Fruit fly (Drosophila melanogaster) whole organism, embryonic: ENCODE results near the gene Tg.
A peak's percentile ranks its signal among the peaks of the same experiment; 100 is the strongest.

Experiments
- Awh ChIP-seq: fragments of 200-800 bp; sonication (Bioruptor generic); IDR thresholded peaks from 2 replicates; pipeline ENCODE4, ENCODE4 v1.3.6; 2022; ENCODE audit warnings: missing biosample characterization, missing genetic modification characterization
- B-H1 ChIP-seq: fragments of 200-800 bp; sonication (Bioruptor generic); IDR thresholded peaks from 3 replicates; pipeline ENCODE4 v1.3.6; 2022; ENCODE audit warnings: missing biosample characterization, missing genetic modification characterization
- CG11696 ChIP-seq: fragments of 200-800 bp; sonication (Bioruptor generic); IDR thresholded peaks from 2 replicates; pipeline ENCODE4 v1.3.6; 2022; ENCODE audit warnings: missing biosample characterization, missing genetic modification characterization
- CG12391 ChIP-seq: fragments of 200-800 bp; sonication (Bioruptor generic); optimal IDR thresholded peaks from 3 replicates; lab custom pipeline; 2018; ENCODE audit warnings: missing biosample characterization, mild to moderate bottlenecking, missing genetic modification characterization, moderate library complexity
- CG14014 ChIP-seq: fragments of 200-800 bp; sonication (Bioruptor generic); IDR thresholded peaks from 2 replicates; pipeline ENCODE4 v1.3.6; 2022; ENCODE audit warnings: missing biosample characterization, missing genetic modification characterization
- CG14667 ChIP-seq: fragments of 200-800 bp; sonication (Bioruptor generic); IDR thresholded peaks from 2 replicates; pipeline ENCODE4 v1.3.6; 2022; ENCODE audit warnings: missing biosample characterization, missing genetic modification characterization
- CG15269 ChIP-seq: fragments of 200-800 bp; sonication (Bioruptor generic); optimal IDR thresholded peaks from 2 replicates; lab custom pipeline; 2018; ENCODE audit warnings: missing biosample characterization, mild to moderate bottlenecking, missing genetic modification characterization, moderate library complexity
- CG17186 ChIP-seq: fragments of 200-800 bp; sonication (Bioruptor generic); optimal IDR thresholded peaks from 3 replicates; lab custom pipeline; 2017; ENCODE audit warnings: missing biosample characterization, missing genetic modification reagents, missing genetic modification characterization
- CG17328 ChIP-seq: fragments of 200-800 bp; sonication (Bioruptor generic); IDR thresholded peaks from 2 replicates; pipeline ENCODE4 v1.3.6; 2022; ENCODE audit warnings: missing biosample characterization, missing genetic modification characterization
- CG1792 ChIP-seq: fragments of 200-800 bp; sonication (Bioruptor generic); optimal IDR thresholded peaks from 2 replicates; lab custom pipeline; 2016; ENCODE audit warnings: missing biosample characterization, missing genetic modification characterization
- CG18262 ChIP-seq: fragments of 200-800 bp; optimal IDR thresholded peaks from 3 replicates; lab custom pipeline; 2019; ENCODE audit warnings: missing biosample characterization, mild to moderate bottlenecking, missing genetic modification characterization, moderate library complexity
- CG2199 ChIP-seq: fragments of 200-800 bp; sonication (Bioruptor generic); IDR thresholded peaks from 3 replicates; pipeline ENCODE4 v1.3.6; 2022; ENCODE audit warnings: missing biosample characterization, missing genetic modification characterization
- CG2712 ChIP-seq: fragments of 200-800 bp; optimal IDR thresholded peaks from 3 replicates; lab custom pipeline; 2019; ENCODE audit warnings: missing biosample characterization, mild to moderate bottlenecking, missing genetic modification characterization, moderate library complexity
- CG2889 ChIP-seq: fragments of 200-800 bp; sonication (Bioruptor generic); IDR thresholded peaks from 3 replicates; pipeline ENCODE4 v1.3.6; 2022; ENCODE audit warnings: missing biosample characterization, missing genetic modification characterization
- CG3065 ChIP-seq: fragments of 200-800 bp; sonication (Bioruptor generic); optimal IDR thresholded peaks from 2 replicates; lab custom pipeline; 2016; ENCODE audit warnings: missing biosample characterization, missing genetic modification characterization
- CG31224 ChIP-seq: fragments of 200-800 bp; sonication (Bioruptor generic); IDR thresholded peaks from 2 replicates; pipeline ENCODE4 v1.3.6; 2022; ENCODE audit warnings: missing biosample characterization, missing genetic modification characterization
- CG3163 ChIP-seq: fragments of 200-800 bp; sonication (Bioruptor generic); optimal IDR thresholded peaks from 3 replicates; lab custom pipeline; 2016; ENCODE audit warnings: missing biosample characterization, missing genetic modification characterization
- CG34376 ChIP-seq: fragments of 200-800 bp; sonication (Bioruptor generic); optimal IDR thresholded peaks from 2 replicates; lab custom pipeline; 2018; ENCODE audit warnings: missing biosample characterization, mild to moderate bottlenecking, missing genetic modification characterization
- CG8388 ChIP-seq: fragments of 200-800 bp; sonication (Bioruptor generic); optimal IDR thresholded peaks from 2 replicates; lab custom pipeline; 2019; ENCODE audit warnings: missing biosample characterization, mild to moderate bottlenecking, missing genetic modification characterization, moderate library complexity
- CG9797 ChIP-seq: fragments of 200-800 bp; sonication (Bioruptor generic); optimal IDR thresholded peaks from 3 replicates; lab custom pipeline; 2018; ENCODE audit warnings: missing biosample characterization, mild to moderate bottlenecking, missing genetic modification characterization
- CHES-1-like ChIP-seq: fragments of 200-800 bp; sonication (Bioruptor generic); optimal IDR thresholded peaks from 2 replicates; lab custom pipeline; 2016; ENCODE audit warnings: missing biosample characterization, missing genetic modification characterization
- Dip3 ChIP-seq: fragments of 200-800 bp; sonication (Bioruptor generic); optimal IDR thresholded peaks from 3 replicates; lab custom pipeline; 2016; ENCODE audit warnings: missing biosample characterization, missing genetic modification characterization
- Drgx ChIP-seq: fragments of 200-800 bp; sonication (Bioruptor generic); IDR thresholded peaks from 2 replicates; pipeline ENCODE4 v1.3.6; 2022; ENCODE audit warnings: missing biosample characterization, missing genetic modification characterization
- Fer1 ChIP-seq: fragments of 200-800 bp; sonication (Bioruptor generic); optimal IDR thresholded peaks from 2 replicates; lab custom pipeline; 2017; ENCODE audit warnings: missing biosample characterization, mild to moderate bottlenecking, missing genetic modification characterization
- Mes4 ChIP-seq: fragments of 200-800 bp; sonication (Bioruptor generic); optimal IDR thresholded peaks from 2 replicates; lab custom pipeline; 2016; ENCODE audit warnings: missing biosample characterization, missing genetic modification characterization
- NC2β ChIP-seq: fragments of 200-800 bp; sonication (Bioruptor generic); optimal IDR thresholded peaks from 2 replicates; lab custom pipeline; 2016; ENCODE audit warnings: missing biosample characterization, missing genetic modification characterization
- NFAT ChIP-seq: fragments of 200-800 bp; sonication (Bioruptor generic); IDR thresholded peaks from 2 replicates; pipeline ENCODE4 v1.3.6; 2022; ENCODE audit warnings: missing biosample characterization, missing genetic modification characterization
- Nf-YC ChIP-seq: fragments of 200-800 bp; optimal IDR thresholded peaks from 3 replicates; lab custom pipeline; 2019; ENCODE audit warnings: missing biosample characterization, mild to moderate bottlenecking, missing genetic modification characterization, moderate library complexity
- NfI ChIP-seq: fragments of 200-800 bp; sonication (Bioruptor generic); optimal IDR thresholded peaks from 3 replicates; lab custom pipeline; 2018; ENCODE audit warnings: missing biosample characterization, mild to moderate bottlenecking, missing genetic modification characterization, moderate library complexity
- Optix ChIP-seq: fragments of 200-800 bp; sonication (Bioruptor generic); IDR thresholded peaks from 3 replicates; pipeline ENCODE4 v1.3.6; 2022; ENCODE audit warnings: missing biosample characterization, missing genetic modification characterization
- Scr ChIP-seq: fragments of 200-800 bp; sonication (Bioruptor generic); IDR thresholded peaks from 2 replicates; pipeline ENCODE4 v1.3.6; 2022; ENCODE audit warnings: missing biosample characterization, missing genetic modification characterization; ENCODE audit not compliant: partially characterized antibody
- Spps ChIP-seq: fragments of 200-800 bp; sonication (Bioruptor generic); optimal IDR thresholded peaks from 2 replicates; lab custom pipeline; 2018; ENCODE audit warnings: missing biosample characterization, mild to moderate bottlenecking, missing genetic modification characterization
- Stat92E ChIP-seq, 3 experiments: fragments of >200 bp in 2 of 3; fragments of 200-800 bp in 1 of 3; sonication (Bioruptor generic) in 1 of 3; optimal IDR thresholded peaks; 2 replicates each; lab custom pipeline; 2017 to 2019; ENCODE audit warnings: missing biosample characterization in 3 of 3, missing genetic modification characterization in 3 of 3, mild to moderate bottlenecking in 1 of 3, moderate library complexity in 1 of 3
- YL-1 ChIP-seq: fragments of 200-800 bp; sonication (Bioruptor generic); optimal IDR thresholded peaks from 3 replicates; lab custom pipeline; 2017; ENCODE audit warnings: missing biosample characterization, mild to moderate bottlenecking, missing genetic modification characterization
- bcd ChIP-seq: fragments of 200-800 bp; sonication (Bioruptor generic); optimal IDR thresholded peaks from 2 replicates; lab custom pipeline; 2017; ENCODE audit warnings: missing biosample characterization, mild to moderate bottlenecking, missing genetic modification characterization
- bsh ChIP-seq, 2 experiments: fragments of 200-800 bp; sonication (Bioruptor generic); optimal IDR thresholded peaks; 2 replicates each; lab custom pipeline; 2017 to 2018; ENCODE audit warnings: mild to moderate bottlenecking in 2 of 2, missing biosample characterization in 2 of 2, missing genetic modification characterization in 2 of 2, moderate library complexity in 1 of 2
- caup ChIP-seq: fragments of 200-800 bp; sonication (Bioruptor generic); optimal IDR thresholded peaks from 3 replicates; lab custom pipeline; 2017; ENCODE audit warnings: missing biosample characterization, mild to moderate bottlenecking, missing genetic modification characterization, moderate library complexity; ENCODE audit not compliant: severe bottlenecking
- dysf ChIP-seq: fragments of 200-800 bp; sonication (Bioruptor generic); IDR thresholded peaks from 3 replicates; pipeline ENCODE4 v1.3.6; 2022; ENCODE audit warnings: missing biosample characterization, missing genetic modification characterization
- eve ChIP-seq, 2 experiments: fragments of >200 bp; optimal IDR thresholded peaks; 2 replicates each; lab custom pipeline; 2017; ENCODE audit warnings: missing biosample characterization in 2 of 2, missing genetic modification characterization in 2 of 2
- gcm ChIP-seq: fragments of 200-800 bp; sonication (Bioruptor generic); optimal IDR thresholded peaks from 2 replicates; lab custom pipeline; 2019; ENCODE audit warnings: missing biosample characterization, mild to moderate bottlenecking, missing genetic modification characterization, moderate library complexity
- gsb ChIP-seq: fragments of 200-800 bp; sonication (Bioruptor generic); IDR thresholded peaks from 2 replicates; pipeline ENCODE4 v1.3.6; 2022; ENCODE audit warnings: missing biosample characterization, missing genetic modification characterization
- kni ChIP-seq: fragments of 200-800 bp; sonication (Bioruptor generic); optimal IDR thresholded peaks from 3 replicates; lab custom pipeline; 2017; ENCODE audit warnings: mild to moderate bottlenecking, missing biosample characterization, missing genetic modification reagents, missing genetic modification characterization
- nerfin-1 ChIP-seq: fragments of 200-800 bp; sonication (Bioruptor generic); optimal IDR thresholded peaks from 3 replicates; lab custom pipeline; 2019; ENCODE audit warnings: missing biosample characterization, mild to moderate bottlenecking, missing genetic modification characterization, moderate library complexity
- pho ChIP-seq: fragments of 200-800 bp; sonication (Bioruptor generic); optimal IDR thresholded peaks from 2 replicates; lab custom pipeline; 2016; ENCODE audit warnings: missing biosample characterization, missing genetic modification characterization
- stc ChIP-seq: fragments of 200-800 bp; sonication (Bioruptor generic); IDR thresholded peaks from 2 replicates; pipeline ENCODE4 v1.3.6; 2022; ENCODE audit warnings: missing biosample characterization, missing genetic modification characterization
- tap ChIP-seq: fragments of 200-800 bp; optimal IDR thresholded peaks from 3 replicates; lab custom pipeline; 2019; ENCODE audit warnings: missing biosample characterization, mild to moderate bottlenecking, missing genetic modification characterization, moderate library complexity
- wek ChIP-seq: fragments of 200-800 bp; sonication (Bioruptor generic); optimal IDR thresholded peaks from 3 replicates; lab custom pipeline; 2018; ENCODE audit warnings: missing biosample characterization, mild to moderate bottlenecking, missing genetic modification characterization, moderate library complexity
- zf30C ChIP-seq: fragments of 200-800 bp; sonication (Bioruptor generic); optimal IDR thresholded peaks from 3 replicates; lab custom pipeline; 2018; ENCODE audit warnings: missing biosample characterization, mild to moderate bottlenecking, missing genetic modification characterization

The Tg gene

dm6 chr2L:8071112-8071976, 60.1 kb downstream of the Tg start, which contains the start of gene poe (continued):
- no peak for TF ChIP-seq CG3163 (GFP tag; lab: Kevin White, UChicago)
- TF ChIP-seq CG17328, result peak; percentile 69; the same call in 1 of the 2 replicates
- peak; percentile 21 for TF ChIP-seq CHES-1-like (GFP tag; lab: Kevin White, UChicago)
- no peak for TF ChIP-seq kni (GFP tag; lab: Kevin White, UChicago)
- TF ChIP-seq bsh (GFP tag; optimal IDR thresholded peaks at IDR 0.05; lab: Kevin White, UChicago), result peak in 1 of 2 experiments; percentile 35
- TF ChIP-seq Spps (tag; lab: Kevin White, UChicago), result peak; percentile 29
- no peak for TF ChIP-seq eve (GFP tag; optimal IDR thresholded peaks at IDR 0.05; lab: Kevin White, UChicago)
- no peak for TF ChIP-seq CG14667 (GFP tag; lab: Robert Waterston, UW)
- TF ChIP-seq Stat92E (GFP tag; optimal IDR thresholded peaks at IDR 0.05; lab: Kevin White, UChicago), result no peak
- TF ChIP-seq B-H1 (GFP tag; lab: Robert Waterston, UW), result peak; percentile 48; the same call in 2 of the 3 replicates
- TF ChIP-seq NC2β, result peak; percentile 9
- no peak for TF ChIP-seq Fer1
- TF ChIP-seq CG1792 (GFP tag; lab: Kevin White, UChicago), result no peak
- TF ChIP-seq tap (tag; lab: Kevin White, UChicago), result no peak
- TF ChIP-seq wek (GFP tag; lab: Kevin White, UChicago), result peak; percentile 88
- peak; percentile 69 for TF ChIP-seq YL-1 (GFP tag; lab: Kevin White, UChicago)
- no peak for TF ChIP-seq CG2199 (GFP tag; lab: Robert Waterston, UW)
- no peak for TF ChIP-seq gsb (GFP tag; lab: Robert Waterston, UW)
- TF ChIP-seq CG2889 (GFP tag; lab: Robert Waterston, UW), result 0 out of 3 replicates have a peak, but pooled peaks have one; percentile 30
- TF ChIP-seq stc, result peak; percentile 68
- TF ChIP-seq CG31224 (GFP tag; lab: Robert Waterston, UW), result peak; percentile 67
- TF ChIP-seq CG17186 (GFP tag; lab: Kevin White, UChicago), result no peak
- no peak for TF ChIP-seq Scr (GFP tag; lab: Robert Waterston, UW)
- TF ChIP-seq bcd (GFP tag; lab: Kevin White, UChicago), result no peak
- TF ChIP-seq zf30C (GFP tag; lab: Kevin White, UChicago), result peak; percentile 88
- TF ChIP-seq CG34376 (GFP tag; lab: Kevin White, UChicago), result no peak
- TF ChIP-seq dysf (GFP tag; lab: Robert Waterston, UW), result peak; percentile 56; the same call in 1 of the 3 replicates
- TF ChIP-seq Nf-YC (tag; lab: Kevin White, UChicago), result no peak
- TF ChIP-seq Optix (GFP tag; lab: Robert Waterston, UW), result no peak
- no peak for TF ChIP-seq CG3065 (GFP tag; lab: Kevin White, UChicago)
- TF ChIP-seq CG11696, result 0 out of 2 replicates have a peak, but pooled peaks have one; percentile 12
- peak; percentile 81 for TF ChIP-seq CG12391 (tag; lab: Kevin White, UChicago)
- TF ChIP-seq gcm (GFP tag; lab: Kevin White, UChicago), result no peak
- TF ChIP-seq CG15269 (tag; lab: Kevin White, UChicago), result no peak
- TF ChIP-seq CG8388 (GFP tag; lab: Kevin White, UChicago), result no peak
- TF ChIP-seq Drgx (GFP tag; lab: Robert Waterston, UW), result peak; percentile 64
- no peak for TF ChIP-seq nerfin-1
- no peak for TF ChIP-seq Mes4 (GFP tag; lab: Kevin White, UChicago)
- no peak for TF ChIP-seq CG18262 (tag; lab: Kevin White, UChicago)
- 0 out of 2 replicates have a peak, but pooled peaks have one; percentile 7 for TF ChIP-seq CG14014 (GFP tag; lab: Robert Waterston, UW)
- TF ChIP-seq Dip3, result no peak
- TF ChIP-seq NFAT (GFP tag; lab: Robert Waterston, UW), result peak; percentile 35; the same call in 1 of the 2 replicates
- TF ChIP-seq CG2712 (tag; lab: Kevin White, UChicago), result no peak
- peak; percentile 75 for TF ChIP-seq CG9797 (GFP tag; lab: Kevin White, UChicago)
- peak; percentile 56; the same call in 1 of the 2 replicates for TF ChIP-seq Awh (GFP tag; lab: Robert Waterston, UW)
- TF ChIP-seq pho, result no peak
- peak; percentile 16 for TF ChIP-seq caup (GFP tag; lab: Kevin White, UChicago)
- no peak for TF ChIP-seq NfI (GFP tag; lab: Kevin White, UChicago)
